Fruit fly (Drosophila melanogaster) whole organism, embryonic: ENCODE data around the gene zuc.

Experiments used
- CG10654 ChIP-seq: fragments of 200-800 bp; sonication (Bioruptor generic); optimal IDR thresholded peaks from 2 replicates; lab custom pipeline; 2016; ENCODE audit warnings: missing biosample characterization, missing genetic modification characterization
- CG12219 ChIP-seq: fragments of 200-800 bp; sonication (Bioruptor generic); optimal IDR thresholded peaks from 3 replicates; lab custom pipeline; 2018; ENCODE audit warnings: missing biosample characterization, mild to moderate bottlenecking, missing genetic modification characterization
- CG12236 ChIP-seq: fragments of 200-800 bp; sonication (Bioruptor generic); optimal IDR thresholded peaks from 2 replicates; lab custom pipeline; 2016; ENCODE audit warnings: missing biosample characterization, missing genetic modification characterization
- CG12391 ChIP-seq: fragments of 200-800 bp; sonication (Bioruptor generic); optimal IDR thresholded peaks from 3 replicates; lab custom pipeline; 2018; ENCODE audit warnings: missing biosample characterization, mild to moderate bottlenecking, missing genetic modification characterization, moderate library complexity
- CG12942 ChIP-seq: fragments of 200-800 bp; sonication (Bioruptor generic); optimal IDR thresholded peaks from 3 replicates; lab custom pipeline; 2016; ENCODE audit warnings: missing biosample characterization, missing genetic modification characterization
- CG13296 ChIP-seq: fragments of 200-800 bp; sonication (Bioruptor generic); optimal IDR thresholded peaks from 3 replicates; lab custom pipeline; 2018; ENCODE audit warnings: missing biosample characterization, mild to moderate bottlenecking, missing genetic modification characterization
- CG17829 ChIP-seq: fragments of 200-800 bp; optimal IDR thresholded peaks from 2 replicates; lab custom pipeline; 2019; ENCODE audit warnings: missing biosample characterization, mild to moderate bottlenecking, missing genetic modification characterization, moderate library complexity
- CG18599 ChIP-seq: fragments of 200-800 bp; sonication (Bioruptor generic); optimal IDR thresholded peaks from 3 replicates; lab custom pipeline; 2017; ENCODE audit warnings: missing biosample characterization, missing genetic modification characterization, mild to moderate bottlenecking, moderate library complexity, missing genetic modification reagents
- CG2129 ChIP-seq: fragments of 200-800 bp; sonication (Bioruptor generic); IDR thresholded peaks from 2 replicates; pipeline ENCODE4 v1.3.6; 2022; ENCODE audit warnings: missing biosample characterization, missing genetic modification characterization; ENCODE audit not compliant: partially characterized antibody
- CG33213 ChIP-seq: fragments of 200-800 bp; sonication (Bioruptor generic); optimal IDR thresholded peaks from 3 replicates; lab custom pipeline; 2016; ENCODE audit warnings: missing biosample characterization, missing genetic modification characterization
- CG33557 ChIP-seq: fragments of 200-800 bp; sonication (Bioruptor generic); optimal IDR thresholded peaks from 2 replicates; lab custom pipeline; 2019; ENCODE audit warnings: missing biosample characterization, mild to moderate bottlenecking, missing genetic modification characterization, moderate library complexity
- CG4282 ChIP-seq: fragments of 200-800 bp; sonication (Bioruptor generic); optimal IDR thresholded peaks from 2 replicates; lab custom pipeline; 2016; ENCODE audit warnings: missing biosample characterization, missing genetic modification characterization
- CG6813 ChIP-seq: fragments of 200-800 bp; sonication (Bioruptor generic); optimal IDR thresholded peaks from 2 replicates; lab custom pipeline; 2017; ENCODE audit warnings: missing biosample characterization, missing genetic modification characterization, mild to moderate bottlenecking, moderate library complexity, missing genetic modification reagents
- CG7271 ChIP-seq: fragments of 200-800 bp; sonication (Bioruptor generic); optimal IDR thresholded peaks from 2 replicates; lab custom pipeline; 2018; ENCODE audit warnings: missing biosample characterization, mild to moderate bottlenecking, missing genetic modification characterization, moderate library complexity
- CG8388 ChIP-seq: fragments of 200-800 bp; sonication (Bioruptor generic); optimal IDR thresholded peaks from 2 replicates; lab custom pipeline; 2019; ENCODE audit warnings: missing biosample characterization, mild to moderate bottlenecking, missing genetic modification characterization, moderate library complexity
- CG8944 ChIP-seq: fragments of 200-800 bp; sonication (Bioruptor generic); optimal IDR thresholded peaks from 3 replicates; lab custom pipeline; 2016; ENCODE audit warnings: missing biosample characterization, missing genetic modification characterization
- CrebB ChIP-seq: fragments of 200-800 bp; sonication (Bioruptor generic); optimal IDR thresholded peaks from 3 replicates; lab custom pipeline; 2018; ENCODE audit warnings: missing biosample characterization, mild to moderate bottlenecking, missing genetic modification characterization
- Deaf1 ChIP-seq: fragments of 200-800 bp; optimal IDR thresholded peaks from 3 replicates; lab custom pipeline; 2019; ENCODE audit warnings: missing biosample characterization, mild to moderate bottlenecking, missing genetic modification characterization, moderate library complexity
- Dfd ChIP-seq, 2 experiments: fragments of >200 bp; optimal IDR thresholded peaks; 2 replicates each; lab custom pipeline; 2017; ENCODE audit warnings: missing biosample characterization in 2 of 2, missing genetic modification characterization in 2 of 2
- E2f1 ChIP-seq: fragments of 200-800 bp; sonication (Bioruptor generic); IDR thresholded peaks from 2 replicates; pipeline ENCODE4 v1.3.6; 2022; ENCODE audit warnings: missing biosample characterization, missing genetic modification characterization
- HHEX ChIP-seq: fragments of 200-800 bp; sonication (Bioruptor generic); optimal IDR thresholded peaks from 3 replicates; lab custom pipeline; 2017; ENCODE audit warnings: missing biosample characterization, mild to moderate bottlenecking, missing genetic modification characterization, missing genetic modification reagents
- HmgD ChIP-seq: fragments of 200-800 bp; sonication (Bioruptor generic); optimal IDR thresholded peaks from 3 replicates; lab custom pipeline; 2016; ENCODE audit warnings: missing biosample characterization, missing genetic modification characterization
- Hr39 ChIP-seq: fragments of >200 bp; optimal IDR thresholded peaks from 2 replicates; lab custom pipeline; 2017
- MESR4 ChIP-seq: fragments of 200-800 bp; sonication (Bioruptor generic); optimal IDR thresholded peaks from 2 replicates; lab custom pipeline; 2018; ENCODE audit warnings: missing biosample characterization, mild to moderate bottlenecking, missing genetic modification characterization, moderate library complexity
- MTF-1 ChIP-seq: fragments of 200-800 bp; sonication (Bioruptor generic); optimal IDR thresholded peaks from 2 replicates; lab custom pipeline; 2018; ENCODE audit warnings: missing biosample characterization, mild to moderate bottlenecking, missing genetic modification characterization, borderline replicate concordance
- Mes4 ChIP-seq: fragments of 200-800 bp; sonication (Bioruptor generic); optimal IDR thresholded peaks from 2 replicates; lab custom pipeline; 2016; ENCODE audit warnings: missing biosample characterization, missing genetic modification characterization
- Sry-δ ChIP-seq: fragments of 200-800 bp; sonication (Bioruptor generic); optimal IDR thresholded peaks from 2 replicates; lab custom pipeline; 2016; ENCODE audit warnings: missing biosample characterization, missing genetic modification characterization
- amos ChIP-seq: fragments of 200-800 bp; sonication (Bioruptor generic); IDR thresholded peaks from 2 replicates; pipeline ENCODE4 v1.3.6; 2022; ENCODE audit warnings: missing biosample characterization, missing genetic modification characterization; ENCODE audit not compliant: partially characterized antibody
- ap ChIP-seq: fragments of 200-800 bp; sonication (Bioruptor generic); IDR thresholded peaks from 2 replicates; pipeline ENCODE4 v1.3.6; 2022; ENCODE audit warnings: missing biosample characterization, missing genetic modification characterization
- chinmo ChIP-seq: fragments of 200-800 bp; sonication (Bioruptor generic); IDR thresholded peaks from 4 replicates; pipeline ENCODE4 v1.3.6; 2022; ENCODE audit warnings: missing biosample characterization, missing genetic modification characterization; ENCODE audit not compliant: partially characterized antibody
- dmrt11E ChIP-seq: fragments of 200-800 bp; sonication (Bioruptor generic); optimal IDR thresholded peaks from 3 replicates; lab custom pipeline; 2018; ENCODE audit warnings: missing biosample characterization, mild to moderate bottlenecking, missing genetic modification characterization, moderate library complexity
- dmrt99B ChIP-seq: fragments of 200-800 bp; sonication (Bioruptor generic); optimal IDR thresholded peaks from 2 replicates; lab custom pipeline; 2018; ENCODE audit warnings: missing biosample characterization, mild to moderate bottlenecking, missing genetic modification characterization, moderate library complexity
- eyg ChIP-seq: fragments of 200-800 bp; sonication (Bioruptor generic); optimal IDR thresholded peaks from 3 replicates; lab custom pipeline; 2016; ENCODE audit warnings: missing biosample characterization, missing genetic modification characterization
- fd102C ChIP-seq: fragments of 200-800 bp; sonication (Bioruptor generic); optimal IDR thresholded peaks from 2 replicates; lab custom pipeline; 2018; ENCODE audit warnings: missing biosample characterization, mild to moderate bottlenecking, missing genetic modification characterization, moderate library complexity
- fd3F ChIP-seq: fragments of 200-800 bp; sonication (Bioruptor generic); optimal IDR thresholded peaks from 2 replicates; lab custom pipeline; 2018; ENCODE audit warnings: missing biosample characterization, mild to moderate bottlenecking, missing genetic modification characterization, moderate library complexity
- gro ChIP-seq: fragments of 200-800 bp; sonication (Bioruptor generic); optimal IDR thresholded peaks from 2 replicates; lab custom pipeline; 2016; ENCODE audit warnings: missing biosample characterization, missing genetic modification characterization
- hkb ChIP-seq, 2 experiments: fragments of 200-800 bp in 1 of 2; fragments of >200 bp in 1 of 2; sonication (Bioruptor generic) in 1 of 2; IDR thresholded peaks in 1 of 2; optimal IDR thresholded peaks in 1 of 2; 2 replicates each; pipeline versions ENCODE4 v1.3.6 to Lab custom; 2017 to 2022; ENCODE audit warnings: missing biosample characterization in 1 of 2, missing genetic modification characterization in 1 of 2
- knrl ChIP-seq: fragments of 200-800 bp; sonication (Bioruptor generic); IDR thresholded peaks from 3 replicates; pipeline ENCODE4 v1.3.6; 2022; ENCODE audit warnings: missing biosample characterization, missing genetic modification characterization; ENCODE audit not compliant: partially characterized antibody
- nau ChIP-seq: fragments of 200-800 bp; sonication (Bioruptor generic); optimal IDR thresholded peaks from 3 replicates; lab custom pipeline; 2017; ENCODE audit warnings: missing biosample characterization, mild to moderate bottlenecking, missing genetic modification characterization, missing genetic modification reagents
- oc ChIP-seq: fragments of 200-800 bp; sonication (Bioruptor generic); optimal IDR thresholded peaks from 2 replicates; lab custom pipeline; 2018; ENCODE audit warnings: missing biosample characterization, mild to moderate bottlenecking, missing genetic modification characterization, moderate library complexity
- org-1 ChIP-seq: fragments of 200-800 bp; sonication (Bioruptor generic); optimal IDR thresholded peaks from 2 replicates; lab custom pipeline; 2017; ENCODE audit warnings: missing biosample characterization, missing genetic modification characterization
- sc ChIP-seq, 3 experiments: fragments of >200 bp in 2 of 3; fragments of 200-800 bp in 1 of 3; sonication (Bioruptor generic) in 1 of 3; optimal IDR thresholded peaks; 2 replicates in 2 of 3; 3 replicates in 1 of 3; lab custom pipeline; 2017; ENCODE audit warnings: mild to moderate bottlenecking in 1 of 3, missing biosample characterization in 1 of 3, missing genetic modification characterization in 1 of 3, missing genetic modification reagents in 1 of 3
- slp2 ChIP-seq: fragments of 200-800 bp; sonication (Bioruptor generic); optimal IDR thresholded peaks from 2 replicates; lab custom pipeline; 2016; ENCODE audit warnings: missing biosample characterization, missing genetic modification characterization
- tx ChIP-seq: fragments of 200-800 bp; sonication (Bioruptor generic); optimal IDR thresholded peaks from 2 replicates; lab custom pipeline; 2016; ENCODE audit warnings: missing biosample characterization, missing genetic modification characterization
- zen ChIP-seq: fragments of 200-800 bp; sonication (Bioruptor generic); optimal IDR thresholded peaks from 3 replicates; lab custom pipeline; 2018; ENCODE audit warnings: missing biosample characterization, mild to moderate bottlenecking, missing genetic modification characterization, moderate library complexity
- zfh1 ChIP-seq: fragments of 200-800 bp; sonication (Bioruptor generic); IDR thresholded peaks from 3 replicates; pipeline ENCODE4 v1.3.6; 2022; ENCODE audit warnings: missing biosample characterization, missing genetic modification characterization

Gene zuc

DNA sequence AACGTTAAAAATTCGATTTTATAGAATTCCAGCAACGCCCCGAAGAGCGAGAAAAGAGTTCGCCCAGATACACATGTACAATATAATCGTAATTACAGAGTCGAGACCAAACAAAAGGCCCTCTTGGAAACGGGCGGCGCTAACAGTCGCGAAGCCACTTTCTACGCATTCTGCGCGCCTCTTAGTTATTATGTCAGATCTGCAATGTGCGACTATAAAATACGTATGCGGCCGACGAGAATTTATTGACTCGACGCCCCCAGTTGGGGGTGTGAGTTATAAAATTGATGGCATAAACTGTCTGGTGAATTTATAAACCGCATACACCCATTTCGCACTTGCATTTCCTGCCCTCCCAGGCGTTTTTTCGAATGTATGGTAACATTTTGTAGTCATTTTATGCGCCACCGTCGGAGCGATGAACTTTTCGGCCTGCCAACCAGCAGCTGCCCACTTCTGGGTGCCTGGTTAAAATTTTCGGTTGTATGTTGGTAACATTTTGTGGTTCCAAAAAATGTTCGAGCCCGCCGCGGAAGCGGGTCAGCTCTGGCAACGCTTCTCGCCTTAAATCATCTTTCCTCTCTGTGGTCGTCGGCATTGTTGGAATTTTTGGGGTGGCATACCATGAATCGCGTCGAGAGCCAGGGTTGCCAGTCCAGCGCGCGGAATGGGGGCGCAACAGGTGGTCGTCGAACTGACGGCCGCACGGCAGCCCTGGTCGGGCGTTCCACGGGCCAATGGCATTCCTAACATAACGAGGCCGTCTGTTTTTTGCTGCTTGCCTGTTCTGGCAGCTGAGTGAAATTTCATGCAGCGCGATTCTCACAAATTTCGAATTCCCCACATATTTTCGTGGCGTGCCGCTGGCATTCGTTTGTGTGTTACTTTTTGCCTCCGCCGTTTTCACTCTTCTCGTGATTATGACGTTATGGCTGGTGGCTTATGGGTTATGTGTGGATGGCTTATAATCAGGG, 22.3 kb upstream of the zuc start (continued):
- TF ChIP-seq HmgD (GFP tag; lab: Kevin White, UChicago) (peak; percentile 54), dmrt99B (tag; lab: Kevin White, UChicago) (peak; percentile 72), CG7271 (peak; percentile 30), fd102C (GFP tag; lab: Kevin White, UChicago) (peak; percentile 34), zen (tag; lab: Kevin White, UChicago) (peak; percentile 31), dmrt11E (tag; lab: Kevin White, UChicago) (no peak), CG2129 (GFP tag; lab: Robert Waterston, UW) (no peak), Mes4 (GFP tag; lab: Kevin White, UChicago) (peak; percentile 54), Hr39 (lab: Kevin White, UChicago) (no peak), CG33213 (GFP tag; lab: Kevin White, UChicago) (peak; percentile 91), CG18599 (peak; percentile 94), CG8388 (peak; percentile 29), zfh1 (no peak), CG12391 (tag; lab: Kevin White, UChicago) (peak; percentile 67), CG4282 (no peak), CG17829 (tag; lab: Kevin White, UChicago) (peak; percentile 98), CrebB (tag; lab: Kevin White, UChicago) (peak; percentile 72), Deaf1 (tag; lab: Kevin White, UChicago) (peak; percentile 74), fd3F (GFP tag; lab: Kevin White, UChicago) (peak; percentile 32), CG10654 (GFP tag; lab: Kevin White, UChicago) (peak; percentile 60), ap (GFP tag; lab: Robert Waterston, UW) (no peak), amos (GFP tag; lab: Robert Waterston, UW) (no peak), slp2 (GFP tag; lab: Kevin White, UChicago) (peak; percentile 21), knrl (GFP tag; lab: Robert Waterston, UW) (no peak), Dfd (GFP tag; optimal IDR thresholded peaks at IDR 0.05; lab: Kevin White, UChicago) (no peak), nau (GFP tag; lab: Kevin White, UChicago) (no peak), E2f1 (GFP tag; lab: Robert Waterston, UW) (no peak), MTF-1 (GFP tag; lab: Kevin White, UChicago) (peak; percentile 86), eyg (GFP tag; lab: Kevin White, UChicago) (peak; percentile 57), CG12942 (GFP tag; lab: Kevin White, UChicago) (peak; percentile 26), CG8944 (peak; percentile 57), CG12236 (GFP tag; lab: Kevin White, UChicago) (peak; percentile 4), CG6813 (GFP tag; lab: Kevin White, UChicago) (peak; percentile 85), CG12219 (GFP tag; lab: Kevin White, UChicago) (peak; percentile 60), sc (optimal IDR thresholded peaks at IDR 0.05; lab: Kevin White, UChicago) (no peak), sc (GFP tag; optimal IDR thresholded peaks at IDR 0.05; lab: Kevin White, UChicago) (no peak), CG33557 (GFP tag; lab: Kevin White, UChicago) (peak; percentile 32), chinmo (GFP tag; lab: Robert Waterston, UW) (no peak), Sry-δ (GFP tag; lab: Kevin White, UChicago) (peak; percentile 49), org-1 (GFP tag; lab: Kevin White, UChicago) (peak; percentile 50), MESR4 (peak; percentile 4), gro (GFP tag; lab: Kevin White, UChicago) (peak; percentile 67), hkb (optimal IDR thresholded peaks at IDR 0.05; lab: Kevin White, UChicago) (peak; percentile 58), hkb (GFP tag; IDR thresholded peaks at IDR 0.05; lab: Robert Waterston, UW) (no peak), tx (peak; percentile 71), CG13296 (GFP tag; lab: Kevin White, UChicago) (peak; percentile 44), HHEX (GFP tag; lab: Kevin White, UChicago) (peak; percentile 68), oc (tag; lab: Kevin White, UChicago) (peak; percentile 81)
